Fruit fly (Drosophila melanogaster) whole organism, embryonic: ENCODE data around the gene CG10031.
A peak's percentile ranks its signal among the peaks of the same experiment; 100 is the strongest.

Experiments used
- ATbp ChIP-seq: fragments of 200-800 bp; sonication (Bioruptor generic); optimal IDR thresholded peaks from 2 replicates; lab custom pipeline; 2017; ENCODE audit warnings: missing biosample characterization, mild to moderate bottlenecking, missing genetic modification characterization, missing genetic modification reagents
- Adf1 ChIP-seq: fragments of 200-800 bp; sonication (Bioruptor generic); IDR thresholded peaks from 2 replicates; pipeline ENCODE4 v1.3.6; 2022; ENCODE audit warnings: missing biosample characterization, missing genetic modification characterization
- CG11696 ChIP-seq: fragments of 200-800 bp; sonication (Bioruptor generic); IDR thresholded peaks from 2 replicates; pipeline ENCODE4 v1.3.6; 2022; ENCODE audit warnings: missing biosample characterization, missing genetic modification characterization
- CG13894 ChIP-seq: fragments of 200-800 bp; sonication (Bioruptor generic); optimal IDR thresholded peaks from 3 replicates; lab custom pipeline; 2018; ENCODE audit warnings: missing biosample characterization, mild to moderate bottlenecking, missing genetic modification characterization, moderate library complexity
- CG14014 ChIP-seq: fragments of 200-800 bp; sonication (Bioruptor generic); IDR thresholded peaks from 2 replicates; pipeline ENCODE4 v1.3.6; 2022; ENCODE audit warnings: missing biosample characterization, missing genetic modification characterization
- CG15269 ChIP-seq: fragments of 200-800 bp; sonication (Bioruptor generic); optimal IDR thresholded peaks from 2 replicates; lab custom pipeline; 2018; ENCODE audit warnings: missing biosample characterization, mild to moderate bottlenecking, missing genetic modification characterization, moderate library complexity
- CG15601 ChIP-seq: fragments of 200-800 bp; sonication (Bioruptor generic); optimal IDR thresholded peaks from 3 replicates; lab custom pipeline; 2019; ENCODE audit warnings: missing biosample characterization, mild to moderate bottlenecking, missing genetic modification characterization, moderate library complexity
- CG16779 ChIP-seq: fragments of 200-800 bp; sonication (Bioruptor generic); IDR thresholded peaks from 2 replicates; pipeline ENCODE4 v1.3.6; 2022; ENCODE audit warnings: missing biosample characterization, missing genetic modification characterization
- CG18599 ChIP-seq: fragments of 200-800 bp; sonication (Bioruptor generic); optimal IDR thresholded peaks from 3 replicates; lab custom pipeline; 2017; ENCODE audit warnings: missing biosample characterization, missing genetic modification characterization, mild to moderate bottlenecking, moderate library complexity, missing genetic modification reagents
- CG2678 ChIP-seq: fragments of 200-800 bp; sonication (Bioruptor generic); optimal IDR thresholded peaks from 3 replicates; lab custom pipeline; 2019; ENCODE audit warnings: missing biosample characterization, mild to moderate bottlenecking, missing genetic modification characterization, moderate library complexity
- CG30403 ChIP-seq: fragments of 200-800 bp; sonication (Bioruptor generic); optimal IDR thresholded peaks from 3 replicates; lab custom pipeline; 2016; ENCODE audit warnings: missing biosample characterization, missing genetic modification characterization
- CG31441 ChIP-seq: fragments of 200-800 bp; sonication (Bioruptor generic); IDR thresholded peaks from 2 replicates; pipeline ENCODE4 v1.3.6; 2022; ENCODE audit warnings: missing biosample characterization, missing genetic modification characterization
- CG4360 ChIP-seq: fragments of 200-800 bp; sonication (Bioruptor generic); IDR thresholded peaks from 2 replicates; pipeline ENCODE4 v1.3.6; 2022; ENCODE audit warnings: missing biosample characterization, missing genetic modification characterization
- CG6689 ChIP-seq: fragments of 200-800 bp; sonication (Bioruptor generic); IDR thresholded peaks from 2 replicates; pipeline ENCODE4 v1.3.6; 2022; ENCODE audit warnings: missing biosample characterization, missing genetic modification characterization
- CG7556 ChIP-seq: fragments of 200-800 bp; sonication (Bioruptor generic); optimal IDR thresholded peaks from 2 replicates; lab custom pipeline; 2017; ENCODE audit warnings: missing biosample characterization, mild to moderate bottlenecking, missing genetic modification characterization
- CG7839 ChIP-seq: fragments of 200-800 bp; sonication (Bioruptor generic); optimal IDR thresholded peaks from 3 replicates; lab custom pipeline; 2018; ENCODE audit warnings: missing biosample characterization, mild to moderate bottlenecking, missing genetic modification characterization, moderate library complexity
- CG9437 ChIP-seq: fragments of 200-800 bp; sonication (Bioruptor generic); optimal IDR thresholded peaks from 2 replicates; lab custom pipeline; 2018; ENCODE audit warnings: missing biosample characterization, mild to moderate bottlenecking, missing genetic modification characterization
- Ets65A ChIP-seq: fragments of 200-800 bp; sonication (Bioruptor generic); peaks from one replicate; lab custom pipeline; 2016; ENCODE audit warnings: missing biosample characterization, missing genetic modification characterization
- Fer1 ChIP-seq: fragments of 200-800 bp; sonication (Bioruptor generic); optimal IDR thresholded peaks from 2 replicates; lab custom pipeline; 2017; ENCODE audit warnings: missing biosample characterization, mild to moderate bottlenecking, missing genetic modification characterization
- Hand ChIP-seq: fragments of 200-800 bp; sonication (Bioruptor generic); optimal IDR thresholded peaks from 2 replicates; lab custom pipeline; 2017; ENCODE audit warnings: mild to moderate bottlenecking, missing biosample characterization, missing genetic modification reagents, missing genetic modification characterization
- Hr3 ChIP-seq: fragments of 200-800 bp; sonication (Bioruptor generic); optimal IDR thresholded peaks from 3 replicates; lab custom pipeline; 2016; ENCODE audit warnings: missing biosample characterization, missing genetic modification characterization
- NfI ChIP-seq: fragments of 200-800 bp; sonication (Bioruptor generic); optimal IDR thresholded peaks from 3 replicates; lab custom pipeline; 2018; ENCODE audit warnings: missing biosample characterization, mild to moderate bottlenecking, missing genetic modification characterization, moderate library complexity
- Oli ChIP-seq: fragments of 200-800 bp; sonication (Bioruptor generic); optimal IDR thresholded peaks from 2 replicates; lab custom pipeline; 2018; ENCODE audit warnings: missing biosample characterization, mild to moderate bottlenecking, missing genetic modification characterization, moderate library complexity
- Poxn ChIP-seq: fragments of 200-800 bp; sonication (Bioruptor generic); IDR thresholded peaks from 2 replicates; pipeline ENCODE4 v1.3.6; 2022; ENCODE audit warnings: missing biosample characterization, missing genetic modification characterization
- Ravus ChIP-seq: fragments of 200-800 bp; sonication (Bioruptor generic); IDR thresholded peaks from 2 replicates; pipeline ENCODE4 v1.3.6; 2022; ENCODE audit warnings: missing biosample characterization, missing genetic modification characterization
- Rfx ChIP-seq: fragments of 200-800 bp; sonication (Bioruptor generic); IDR thresholded peaks from 2 replicates; pipeline ENCODE4 v1.3.6; 2022; ENCODE audit warnings: missing biosample characterization, missing genetic modification characterization
- Sox102F ChIP-seq: fragments of 200-800 bp; sonication (Bioruptor generic); optimal IDR thresholded peaks from 2 replicates; lab custom pipeline; 2018; ENCODE audit warnings: missing biosample characterization, mild to moderate bottlenecking, missing genetic modification characterization, moderate library complexity
- Taf1 ChIP-seq: fragments of 200-800 bp; sonication (Bioruptor generic); IDR thresholded peaks from 2 replicates; pipeline ENCODE4 v1.3.6; 2022; ENCODE audit warnings: missing biosample characterization, missing genetic modification characterization
- abd-A ChIP-seq: fragments of 200-800 bp; sonication (Bioruptor generic); optimal IDR thresholded peaks from 3 replicates; lab custom pipeline; 2019; ENCODE audit warnings: missing biosample characterization, mild to moderate bottlenecking, missing genetic modification characterization, moderate library complexity
- bigmax ChIP-seq: fragments of 200-800 bp; sonication (Bioruptor generic); optimal IDR thresholded peaks from 2 replicates; lab custom pipeline; 2018; ENCODE audit warnings: missing biosample characterization, mild to moderate bottlenecking, missing genetic modification characterization
- caup ChIP-seq: fragments of 200-800 bp; sonication (Bioruptor generic); optimal IDR thresholded peaks from 3 replicates; lab custom pipeline; 2017; ENCODE audit warnings: missing biosample characterization, mild to moderate bottlenecking, missing genetic modification characterization, moderate library complexity; ENCODE audit not compliant: severe bottlenecking
- crol ChIP-seq: fragments of 200-800 bp; sonication (Bioruptor generic); IDR thresholded peaks from 2 replicates; pipeline ENCODE4 v1.3.6; 2022; ENCODE audit warnings: missing biosample characterization, missing genetic modification characterization
- dmrt99B ChIP-seq: fragments of 200-800 bp; sonication (Bioruptor generic); optimal IDR thresholded peaks from 2 replicates; lab custom pipeline; 2018; ENCODE audit warnings: missing biosample characterization, mild to moderate bottlenecking, missing genetic modification characterization, moderate library complexity
- gem ChIP-seq: fragments of 200-800 bp; sonication (Bioruptor generic); optimal IDR thresholded peaks from 2 replicates; lab custom pipeline; 2019; ENCODE audit warnings: missing biosample characterization, mild to moderate bottlenecking, missing genetic modification characterization, moderate library complexity
- ham ChIP-seq: fragments of 200-800 bp; sonication (Bioruptor generic); IDR thresholded peaks from 2 replicates; pipeline ENCODE4 v1.3.6; 2022; ENCODE audit warnings: missing biosample characterization, missing genetic modification characterization
- hb ChIP-seq: fragments of 200-800 bp; sonication (Bioruptor generic); IDR thresholded peaks from 3 replicates; pipeline ENCODE4 v1.3.6; 2022; ENCODE audit warnings: missing biosample characterization, missing genetic modification characterization; ENCODE audit not compliant: partially characterized antibody
- hkb ChIP-seq, 2 experiments: fragments of 200-800 bp in 1 of 2; fragments of >200 bp in 1 of 2; sonication (Bioruptor generic) in 1 of 2; IDR thresholded peaks in 1 of 2; optimal IDR thresholded peaks in 1 of 2; 2 replicates each; pipeline versions ENCODE4 v1.3.6 to Lab custom; 2017 to 2022; ENCODE audit warnings: missing biosample characterization in 1 of 2, missing genetic modification characterization in 1 of 2
- kay ChIP-seq: fragments of 200-800 bp; sonication (Bioruptor generic); optimal IDR thresholded peaks from 2 replicates; lab custom pipeline; 2016; ENCODE audit warnings: missing biosample characterization, missing genetic modification characterization
- lab ChIP-seq: fragments of 200-800 bp; sonication (Bioruptor generic); optimal IDR thresholded peaks from 3 replicates; lab custom pipeline; 2017; ENCODE audit warnings: missing biosample characterization, missing genetic modification characterization, mild to moderate bottlenecking, moderate library complexity, missing genetic modification reagents
- lbe ChIP-seq: fragments of 200-800 bp; sonication (Bioruptor generic); optimal IDR thresholded peaks from 2 replicates; lab custom pipeline; 2016; ENCODE audit warnings: missing biosample characterization, mild to moderate bottlenecking, missing genetic modification characterization
- nom ChIP-seq: fragments of 200-800 bp; sonication (Bioruptor generic); optimal IDR thresholded peaks from 2 replicates; lab custom pipeline; 2017; ENCODE audit warnings: missing biosample characterization, missing genetic modification characterization, mild to moderate bottlenecking, moderate library complexity, missing genetic modification reagents
- oc ChIP-seq: fragments of 200-800 bp; sonication (Bioruptor generic); optimal IDR thresholded peaks from 2 replicates; lab custom pipeline; 2018; ENCODE audit warnings: missing biosample characterization, mild to moderate bottlenecking, missing genetic modification characterization, moderate library complexity
- psq ChIP-seq: fragments of 200-800 bp; sonication (Bioruptor generic); optimal IDR thresholded peaks from 2 replicates; lab custom pipeline; 2017; ENCODE audit warnings: missing biosample characterization, missing genetic modification characterization
- sens ChIP-seq: fragments of 200-800 bp; sonication (Bioruptor generic); peaks from one replicate; lab custom pipeline; 2016; ENCODE audit warnings: missing biosample characterization, missing genetic modification characterization
- sob ChIP-seq: fragments of 200-800 bp; sonication (Bioruptor generic); IDR thresholded peaks from 2 replicates; pipeline ENCODE4 v1.3.6; 2022; ENCODE audit warnings: missing biosample characterization, missing genetic modification characterization
- stc ChIP-seq: fragments of 200-800 bp; sonication (Bioruptor generic); IDR thresholded peaks from 2 replicates; pipeline ENCODE4 v1.3.6; 2022; ENCODE audit warnings: missing biosample characterization, missing genetic modification characterization
- tll ChIP-seq, 2 experiments: fragments of 200-800 bp in 1 of 2; fragments of >200 bp in 1 of 2; sonication (Bioruptor generic) in 1 of 2; optimal IDR thresholded peaks; 2 replicates each; lab custom pipeline; 2017 to 2019; ENCODE audit warnings: missing biosample characterization in 2 of 2, missing genetic modification characterization in 2 of 2, mild to moderate bottlenecking in 1 of 2, moderate library complexity in 1 of 2
- ttk ChIP-seq: fragments of 200-800 bp; sonication (Bioruptor generic); IDR thresholded peaks from 2 replicates; pipeline ENCODE4 v2.1.2; 2022; ENCODE audit warnings: missing biosample characterization, missing genetic modification characterization

The CG10031 gene

DNA sequence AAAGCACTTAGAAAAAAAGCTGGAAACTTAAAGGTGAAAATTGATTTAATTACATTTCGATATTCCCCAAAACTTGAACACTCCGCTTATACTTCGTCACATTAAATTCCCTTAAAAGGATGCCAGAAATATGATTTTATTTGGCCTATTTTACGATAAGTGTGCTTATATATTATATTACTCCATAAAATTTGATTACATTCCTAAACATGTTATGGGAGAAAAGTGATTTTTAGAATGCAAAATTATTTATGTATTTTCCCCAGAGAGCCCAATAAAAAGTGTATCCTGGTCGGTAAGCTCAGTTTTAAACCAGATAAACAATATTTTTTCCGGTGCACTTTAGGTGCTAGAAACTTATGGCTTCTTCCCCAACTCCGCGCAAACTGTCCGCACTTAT, 38.8 kb upstream of the CG10031 start (continued):
- TF ChIP-seq Ets65A (GFP tag; lab: Kevin White, UChicago) (peak; percentile 15), Ravus (GFP tag; lab: Robert Waterston, UW) (no peak), nom (GFP tag; lab: Kevin White, UChicago) (no peak), ttk (GFP tag; lab: Robert Waterston, UW) (no peak), CG2678 (tag; lab: Kevin White, UChicago) (peak; percentile 51), bigmax (GFP tag; lab: Kevin White, UChicago) (no peak), Hand (GFP tag; lab: Kevin White, UChicago) (peak; percentile 25), stc (GFP tag; lab: Robert Waterston, UW) (no peak), oc (tag; lab: Kevin White, UChicago) (no peak), lab (GFP tag; lab: Kevin White, UChicago) (peak; percentile 11), ham (GFP tag; lab: Robert Waterston, UW) (no peak), NfI (no peak), Poxn (no peak), Taf1 (GFP tag; lab: Robert Waterston, UW) (no peak), Sox102F (GFP tag; lab: Kevin White, UChicago) (peak; percentile 19), CG15601 (no peak), CG30403 (GFP tag; lab: Kevin White, UChicago) (peak; percentile 7), hkb (optimal IDR thresholded peaks at IDR 0.05; lab: Kevin White, UChicago) (no peak), hkb (GFP tag; IDR thresholded peaks at IDR 0.05; lab: Robert Waterston, UW) (no peak), Adf1 (no peak), psq (GFP tag; lab: Kevin White, UChicago) (no peak)

DNA sequence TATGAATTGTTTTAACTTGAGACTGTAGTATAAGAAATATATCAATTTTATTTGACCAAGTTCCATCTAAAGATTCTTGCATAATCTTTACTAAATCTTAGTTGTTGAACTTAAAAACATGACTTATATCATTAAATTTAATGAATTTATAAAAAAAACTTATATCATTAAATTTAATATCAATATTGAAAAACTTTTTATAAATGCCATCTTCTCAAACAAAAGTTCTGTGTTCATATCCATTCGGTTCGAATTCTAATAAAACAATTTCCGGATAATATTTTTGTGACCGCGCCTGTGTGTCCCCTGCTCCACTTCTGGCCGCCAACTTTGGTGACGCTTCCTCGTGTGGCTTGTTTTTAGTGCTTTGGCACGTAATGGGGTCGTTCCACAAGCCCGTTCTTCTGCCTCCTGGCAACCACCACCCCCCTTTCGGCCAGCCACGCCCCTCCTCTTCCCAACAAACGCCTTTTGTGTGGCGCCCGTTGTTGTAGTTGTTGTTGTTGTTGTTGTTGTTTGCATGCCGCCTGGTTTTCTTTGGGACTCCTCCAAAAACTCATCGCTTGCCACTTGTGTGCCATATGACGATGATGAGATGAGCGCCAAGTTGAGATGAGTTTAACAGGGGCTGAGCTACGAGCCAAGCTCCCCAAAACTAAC, 38.2 kb upstream of the CG10031 start:
- TF ChIP-seq abd-A (tag; lab: Kevin White, UChicago) (peak; percentile 86), CG6689 (GFP tag; lab: Robert Waterston, UW) (0 out of 2 replicates have a peak, but pooled peaks have one; percentile 11), CG15601 (no peak), CG11696 (peak; percentile 55; the same call in 1 of the 2 replicates), lbe (no peak), CG15269 (tag; lab: Kevin White, UChicago) (peak; percentile 1), CG14014 (GFP tag; lab: Robert Waterston, UW) (0 out of 2 replicates have a peak, but pooled peaks have one; percentile 13), Rfx (peak; percentile 19; the same call in 1 of the 2 replicates), tll (GFP tag; optimal IDR thresholded peaks at IDR 0.05; lab: Kevin White, UChicago) (no peak), CG31441 (peak; percentile 33; the same call in 1 of the 2 replicates), CG9437 (GFP tag; lab: Kevin White, UChicago) (peak; percentile 1), CG4360 (peak; percentile 50; the same call in 1 of the 2 replicates), kay (no peak), CG18599 (GFP tag; lab: Kevin White, UChicago) (peak; percentile 24), gem (peak; percentile 53), sens (GFP tag; lab: Kevin White, UChicago) (peak; percentile 42), Fer1 (GFP tag; lab: Kevin White, UChicago) (peak; percentile 15), CG7556 (GFP tag; lab: Kevin White, UChicago) (peak; percentile 43), crol (GFP tag; lab: Robert Waterston, UW) (peak; percentile 69), CG7839 (tag; lab: Kevin White, UChicago) (peak; percentile 3), sob (GFP tag; lab: Robert Waterston, UW) (no peak), CG16779 (GFP tag; lab: Robert Waterston, UW) (no peak), ATbp (GFP tag; lab: Kevin White, UChicago) (no peak), hb (GFP tag; lab: Robert Waterston, UW) (no peak), caup (no peak), CG13894 (tag; lab: Kevin White, UChicago) (peak; percentile 61), Hr3 (GFP tag; lab: Kevin White, UChicago) (peak; percentile 3), dmrt99B (tag; lab: Kevin White, UChicago) (no peak), Oli (peak; percentile 25)
